Worm (Caenorhabditis elegans) whole organism, young adult: ENCODE measurements around the gene ccf-1.

Experiments
- D2030.7 ChIP-seq: fragments of 200-800 bp; sonication (Bioruptor generic); IDR thresholded peaks from 2 replicates; pipeline ENCODE4 v1.3.6; 2022; ENCODE audit warnings: missing genetic modification reagents, missing genetic modification characterization, missing compliant biosample characterization
- F10E7.11 ChIP-seq: sonication (generic microtip); optimal IDR thresholded peaks from 2 replicates; lab custom pipeline; 2017; ENCODE audit warnings: mild to moderate bottlenecking, missing genetic modification characterization, moderate library complexity, missing compliant biosample characterization
- F23B12.7 ChIP-seq: sonication (generic microtip); optimal IDR thresholded peaks from 2 replicates; lab custom pipeline; 2017; ENCODE audit warnings: missing genetic modification characterization, mild to moderate bottlenecking, missing compliant biosample characterization, antibody characterized with exemption, moderate library complexity; ENCODE audit not compliant: insufficient read depth
- F33H1.4 ChIP-seq: fragments of 200-800 bp; sonication (Bioruptor generic); IDR thresholded peaks from 2 replicates; pipeline ENCODE4 v1.3.6; 2022; ENCODE audit warnings: missing genetic modification reagents, missing genetic modification characterization, missing compliant biosample characterization
- F39B2.1 ChIP-seq: fragments of 200-800 bp; sonication (Bioruptor generic); IDR thresholded peaks from 2 replicates; pipeline ENCODE4 v1.3.6; 2022; ENCODE audit warnings: missing genetic modification reagents, missing genetic modification characterization, missing compliant biosample characterization
- F49E8.2 ChIP-seq: sonication (generic microtip); optimal IDR thresholded peaks from 3 replicates; lab custom pipeline; 2017; ENCODE audit warnings: missing genetic modification characterization, mild to moderate bottlenecking, missing compliant biosample characterization, antibody characterized with exemption, moderate library complexity; ENCODE audit not compliant: insufficient read depth
- F57A8.1 ChIP-seq: fragments of 200-800 bp; sonication (Bioruptor generic); optimal IDR thresholded peaks from 2 replicates; lab custom pipeline; 2018; ENCODE audit warnings: mild to moderate bottlenecking, missing genetic modification characterization, moderate library complexity, missing compliant biosample characterization
- T07F8.4 ChIP-seq: sonication (generic microtip); optimal IDR thresholded peaks from 2 replicates; lab custom pipeline; 2016; ENCODE audit warnings: mild to moderate bottlenecking, missing genetic modification characterization, moderate library complexity, missing compliant biosample characterization
- T26A5.8 ChIP-seq: sonication (generic microtip); optimal IDR thresholded peaks from 2 replicates; lab custom pipeline; 2016; ENCODE audit warnings: missing genetic modification characterization, missing compliant biosample characterization
- Y53F4B.3 ChIP-seq: fragments of 200-800 bp; sonication (Bioruptor generic); IDR thresholded peaks from 2 replicates; pipeline ENCODE4 v1.3.6; 2022; ENCODE audit warnings: missing genetic modification reagents, missing genetic modification characterization, missing compliant biosample characterization
- Y53G8AR.9 ChIP-seq: fragments of 200-800 bp; sonication (Bioruptor generic); conservative IDR thresholded peaks from 2 replicates; pipeline ENCODE4 v1.3.6; 2022; ENCODE audit warnings: missing genetic modification reagents, missing genetic modification characterization, missing compliant biosample characterization
- Y67H2A.10 ChIP-seq: fragments of 200-800 bp; sonication (Bioruptor generic); conservative IDR thresholded peaks from 2 replicates; pipeline ENCODE4 v1.3.6; 2022; ENCODE audit warnings: missing genetic modification reagents, missing genetic modification characterization, missing compliant biosample characterization
- Y79H2A.3 ChIP-seq: fragments of 200-800 bp; sonication (Bioruptor generic); conservative IDR thresholded peaks from 2 replicates; pipeline ENCODE4 v1.3.6; 2022; ENCODE audit warnings: missing genetic modification reagents, missing genetic modification characterization, missing compliant biosample characterization
- aptf-3 ChIP-seq: fragments of 200-800 bp; sonication (Bioruptor generic); IDR thresholded peaks from 2 replicates; pipeline ENCODE4 v1.3.6; 2022; ENCODE audit warnings: missing genetic modification characterization, missing compliant biosample characterization
- attf-5 ChIP-seq: fragments of 200-800 bp; sonication (Bioruptor generic); optimal IDR thresholded peaks from 2 replicates; lab custom pipeline; 2018; ENCODE audit warnings: mild to moderate bottlenecking, missing genetic modification characterization, missing compliant biosample characterization
- attf-6 ChIP-seq: fragments of 200-800 bp; sonication (Bioruptor generic); IDR thresholded peaks from 2 replicates; pipeline ENCODE4 v1.3.6; 2022; ENCODE audit warnings: missing genetic modification reagents, missing genetic modification characterization, missing compliant biosample characterization
- bed-1 ChIP-seq: fragments of 200-800 bp; sonication (Bioruptor generic); IDR thresholded peaks from 2 replicates; pipeline ENCODE4 v1.3.6; 2022; ENCODE audit warnings: missing genetic modification reagents, missing genetic modification characterization, missing compliant biosample characterization
- ccch-3 ChIP-seq: fragments of 200-800 bp; sonication (Bioruptor generic); optimal IDR thresholded peaks from 2 replicates; lab custom pipeline; 2018; ENCODE audit warnings: mild to moderate bottlenecking, missing genetic modification characterization, missing compliant biosample characterization
- ceh-100 ChIP-seq: fragments of 200-800 bp; sonication (Bioruptor generic); IDR thresholded peaks from 2 replicates; pipeline ENCODE4 v1.3.6; 2022; ENCODE audit warnings: missing genetic modification reagents, missing genetic modification characterization, missing compliant biosample characterization
- ceh-58 ChIP-seq: fragments of 200-800 bp; sonication (Bioruptor generic); IDR thresholded peaks from 2 replicates; pipeline ENCODE4 v1.3.6; 2022; ENCODE audit warnings: missing genetic modification characterization, missing compliant biosample characterization
- egl-44 ChIP-seq: fragments of 200-800 bp; sonication (Bioruptor generic); IDR thresholded peaks from 2 replicates; pipeline ENCODE4 v1.3.6; 2022; ENCODE audit warnings: missing genetic modification reagents, missing genetic modification characterization, missing compliant biosample characterization
- egrh-3 ChIP-seq: fragments of 200-800 bp; sonication (Bioruptor generic); IDR thresholded peaks from 2 replicates; pipeline ENCODE4 v1.3.6; 2022; ENCODE audit warnings: missing genetic modification reagents, missing genetic modification characterization, missing compliant biosample characterization
- ekl-4 ChIP-seq: fragments of 200-800 bp; sonication (Bioruptor generic); IDR thresholded peaks from 2 replicates; pipeline ENCODE4 v1.3.6; 2022; ENCODE audit warnings: missing genetic modification reagents, missing genetic modification characterization, missing compliant biosample characterization
- him-1 ChIP-seq: sonication (generic microtip); optimal IDR thresholded peaks from 2 replicates; lab custom pipeline; 2016; ENCODE audit warnings: missing genotype, missing genetic modification reagents, missing genetic modification characterization, missing compliant biosample characterization
- hlh-26 ChIP-seq: fragments of 200-800 bp; sonication (Bioruptor generic); conservative IDR thresholded peaks from 2 replicates; pipeline ENCODE4 v1.3.6; 2022; ENCODE audit warnings: missing genetic modification reagents, missing genetic modification characterization, missing compliant biosample characterization
- hmg-1.2 ChIP-seq: fragments of 200-800 bp; sonication (Bioruptor generic); IDR thresholded peaks from 2 replicates; pipeline ENCODE4 v1.3.6; 2022; ENCODE audit warnings: missing genetic modification reagents, missing genetic modification characterization, missing compliant biosample characterization
- hmg-20 ChIP-seq: fragments of 200-800 bp; sonication (Bioruptor generic); IDR thresholded peaks from 2 replicates; pipeline ENCODE4 v1.3.6; 2022; ENCODE audit warnings: missing genetic modification reagents, missing genetic modification characterization, missing compliant biosample characterization
- hrde-1 ChIP-seq: sonication (generic microtip); optimal IDR thresholded peaks from 2 replicates; lab custom pipeline; 2016; ENCODE audit warnings: missing genetic modification characterization, mild to moderate bottlenecking, missing compliant biosample characterization, moderate library complexity, missing genotype, missing genetic modification reagents, borderline replicate concordance
- let-526 ChIP-seq: fragments of 200-800 bp; sonication (Bioruptor generic); IDR thresholded peaks from 2 replicates; pipeline ENCODE4 v1.3.6; 2022; ENCODE audit warnings: missing genetic modification reagents, missing genetic modification characterization, missing compliant biosample characterization
- let-607 ChIP-seq, 2 experiments: fragments of 200-800 bp in 1 of 2; sonication (Bioruptor generic) in 1 of 2; sonication (generic microtip) in 1 of 2; optimal IDR thresholded peaks; 2 replicates each; lab custom pipeline; 2016 to 2018; ENCODE audit warnings: mild to moderate bottlenecking in 2 of 2, missing compliant biosample characterization in 2 of 2, missing genetic modification characterization in 2 of 2, moderate library complexity in 2 of 2, missing genotype in 1 of 2
- madf-10 ChIP-seq: sonication (generic microtip); optimal IDR thresholded peaks from 2 replicates; lab custom pipeline; 2016; ENCODE audit warnings: mild to moderate bottlenecking, missing genetic modification characterization, missing compliant biosample characterization
- madf-6 ChIP-seq: fragments of 200-800 bp; sonication (Bioruptor generic); IDR thresholded peaks from 2 replicates; pipeline ENCODE4 v1.3.6; 2022; ENCODE audit warnings: missing genetic modification reagents, missing genetic modification characterization, missing compliant biosample characterization
- mel-28 ChIP-seq: sonication (generic microtip); optimal IDR thresholded peaks from 2 replicates; lab custom pipeline; 2016; ENCODE audit warnings: borderline replicate concordance, mild to moderate bottlenecking, missing genetic modification characterization, missing compliant biosample characterization
- nfya-2 ChIP-seq: fragments of 200-800 bp; sonication (Bioruptor generic); IDR thresholded peaks from 2 replicates; pipeline ENCODE4 v1.3.6; 2022; ENCODE audit warnings: missing genetic modification reagents, missing genetic modification characterization, missing compliant biosample characterization
- nhr-179 ChIP-seq: sonication (generic microtip); optimal IDR thresholded peaks from 2 replicates; lab custom pipeline; 2016; ENCODE audit warnings: mild to moderate bottlenecking, missing genetic modification characterization, missing compliant biosample characterization
- nhr-80 ChIP-seq: sonication (generic microtip); optimal IDR thresholded peaks from 2 replicates; lab custom pipeline; 2016; ENCODE audit warnings: missing genetic modification characterization, missing compliant biosample characterization
- snpc-1.3 ChIP-seq: sonication (generic microtip); optimal IDR thresholded peaks from 2 replicates; lab custom pipeline; 2017; ENCODE audit warnings: missing genetic modification characterization, mild to moderate bottlenecking, missing compliant biosample characterization, antibody characterized with exemption, moderate library complexity, missing genotype, missing genetic modification reagents; ENCODE audit not compliant: insufficient read depth
- snpc-4 ChIP-seq, 5 experiments: fragments of 150-350 bp in 1 of 5; sonication (generic microtip) in 4 of 5; optimal IDR thresholded peaks; 2 replicates each; lab custom pipeline; 2014 to 2018; ENCODE audit warnings: missing genetic modification characterization in 5 of 5, missing biosample characterization in 3 of 5, antibody characterized with exemption in 2 of 5, mild to moderate bottlenecking in 2 of 5, missing compliant biosample characterization in 2 of 5, missing genotype in 2 of 5, moderate library complexity in 2 of 5, missing genetic modification reagents in 1 of 5
- sptf-2 ChIP-seq: fragments of 200-800 bp; sonication (Bioruptor generic); optimal IDR thresholded peaks from 2 replicates; lab custom pipeline; 2018; ENCODE audit warnings: mild to moderate bottlenecking, missing genetic modification characterization, missing compliant biosample characterization
- tbp1 ChIP-seq: fragments of 200-800 bp; sonication (Bioruptor generic); optimal IDR thresholded peaks from 2 replicates; lab custom pipeline; 2018; ENCODE audit warnings: mild to moderate bottlenecking, missing genetic modification characterization, missing compliant biosample characterization
- unc-130 ChIP-seq: sonication (generic microtip); optimal IDR thresholded peaks from 2 replicates; lab custom pipeline; 2016; ENCODE audit warnings: missing genetic modification reagents, missing genetic modification characterization, missing compliant biosample characterization
- zfh-2 ChIP-seq: fragments of 200-800 bp; sonication (Bioruptor generic); conservative IDR thresholded peaks from 2 replicates; pipeline ENCODE4 v1.3.6; 2022; ENCODE audit warnings: missing genetic modification reagents, missing genetic modification characterization, missing compliant biosample characterization
- zim-3 ChIP-seq: sonication (generic microtip); optimal IDR thresholded peaks from 2 replicates; lab custom pipeline; 2017; ENCODE audit warnings: mild to moderate bottlenecking, missing genetic modification characterization, moderate library complexity, missing compliant biosample characterization
- ztf-28 ChIP-seq: fragments of 200-800 bp; sonication (Bioruptor generic); IDR thresholded peaks from 2 replicates; pipeline ENCODE4 v1.3.6; 2022; ENCODE audit warnings: missing genetic modification reagents, missing genetic modification characterization, missing compliant biosample characterization

Gene ccf-1

DNA sequence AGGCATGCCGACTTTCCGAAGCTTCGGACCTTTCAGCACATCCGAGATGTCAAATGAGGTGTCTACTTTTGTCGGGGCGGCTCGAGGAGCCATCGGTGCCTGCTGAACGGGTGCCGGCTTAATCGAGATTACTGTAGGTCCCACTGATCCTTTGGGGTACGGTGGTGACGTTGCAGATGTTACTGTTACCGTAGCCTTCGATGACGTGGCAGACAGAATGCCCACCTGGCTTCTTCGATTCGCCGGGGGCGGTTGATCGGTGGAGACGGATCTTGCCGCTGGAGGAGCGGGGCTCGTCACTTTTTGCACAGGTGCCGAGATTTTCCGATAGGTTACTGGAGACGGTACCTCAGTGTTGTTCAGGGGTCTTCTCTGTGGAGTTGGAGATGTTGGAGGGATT lies 48.4 kb downstream of the ccf-1 start:
- TF ChIP-seq madf-10 (tag; lab: Kevin White, UChicago) (no peak), bed-1 (GFP tag; lab: Robert Waterston, UW) (0 out of 2 replicates have a peak, but pooled peaks have one; percentile 79), egrh-3 (GFP tag; lab: Robert Waterston, UW) (peak; percentile 9; the same call in 1 of the 2 replicates), nfya-2 (GFP tag; lab: Robert Waterston, UW) (no peak), zfh-2 (GFP tag; lab: Robert Waterston, UW) (peak; percentile 54), let-526 (GFP tag; lab: Robert Waterston, UW) (no peak), aptf-3 (GFP tag; lab: Robert Waterston, UW) (0 out of 2 replicates have a peak, but pooled peaks have one; percentile 19)

DNA sequence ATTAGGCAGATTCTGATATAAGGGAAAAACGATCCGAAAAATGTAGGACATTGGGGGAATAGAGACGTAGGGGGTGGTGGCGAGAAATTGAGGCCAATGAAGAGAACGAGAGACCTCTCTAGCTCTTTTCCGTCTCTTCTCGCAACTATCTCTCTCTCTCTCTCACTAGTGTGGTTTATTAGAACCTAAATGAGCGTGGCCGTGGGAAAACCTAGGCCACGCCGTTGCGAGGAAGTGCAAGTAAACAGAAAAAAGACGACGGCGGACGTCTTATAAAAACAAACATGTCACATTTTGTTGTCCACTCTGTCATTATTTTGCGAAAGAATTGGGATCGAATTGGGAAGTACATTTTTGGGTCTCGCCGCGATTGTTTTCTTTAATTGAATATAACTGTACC lies 50.0 kb downstream of the ccf-1 start:
- TF ChIP-seq ccch-3 (GFP tag; lab: Kevin White, UChicago) (no peak), hrde-1 (tag; lab: Kevin White, UChicago) (no peak), hmg-1.2 (GFP tag; lab: Robert Waterston, UW) (peak; percentile 75; the same call in 1 of the 2 replicates), egl-44 (GFP tag; lab: Robert Waterston, UW) (no peak), F57A8.1 (GFP tag; lab: Kevin White, UChicago) (no peak), ekl-4 (GFP tag; lab: Robert Waterston, UW) (no peak), snpc-4 (GFP tag; optimal IDR thresholded peaks at IDR 0.05; lab: Kevin White, UChicago) (peak; percentile 50), snpc-4 (tag; optimal IDR thresholded peaks at IDR 0.05; lab: Kevin White, UChicago) (peak; percentile 69 to 85 (median 79)), T26A5.8 (tag; lab: Kevin White, UChicago) (no peak), zim-3 (no peak), sptf-2 (no peak), D2030.7 (no peak), nhr-80 (tag; lab: Kevin White, UChicago) (peak; percentile 88), bed-1 (GFP tag; lab: Robert Waterston, UW) (no peak), Y67H2A.10 (peak; percentile 49; the same call in 1 of the 2 replicates), hlh-26 (GFP tag; lab: Robert Waterston, UW) (no peak), let-607 (tag; optimal IDR thresholded peaks at IDR 0.05; lab: Kevin White, UChicago) (peak; percentile 14 to 16), let-526 (GFP tag; lab: Robert Waterston, UW) (no peak), hmg-20 (GFP tag; lab: Robert Waterston, UW) (no peak), mel-28 (tag; lab: Kevin White, UChicago) (no peak), F23B12.7 (peak; percentile 29), madf-6 (no peak), nhr-179 (no peak), attf-5 (peak; percentile 92), ceh-58 (GFP tag; lab: Robert Waterston, UW) (no peak), madf-10 (tag; lab: Kevin White, UChicago) (peak; percentile 59), aptf-3 (GFP tag; lab: Robert Waterston, UW) (no peak), tbp1 (peak; percentile 51), Y53G8AR.9 (0 out of 2 replicates have a peak, but pooled peaks have one; percentile 23), snpc-1.3 (no peak), F33H1.4 (no peak), ztf-28 (GFP tag; lab: Robert Waterston, UW) (no peak), attf-6 (GFP tag; lab: Robert Waterston, UW) (no peak), F49E8.2 (tag; lab: Kevin White, UChicago) (no peak), T07F8.4 (tag; lab: Kevin White, UChicago) (no peak), Y79H2A.3 (GFP tag; lab: Robert Waterston, UW) (no peak), ceh-100 (GFP tag; lab: Robert Waterston, UW) (peak; percentile 62; the same call in 1 of the 2 replicates), F39B2.1 (GFP tag; lab: Robert Waterston, UW) (no peak), him-1 (tag; lab: Kevin White, UChicago) (no peak), unc-130 (GFP tag; lab: Kevin White, UChicago) (no peak), F10E7.11 (tag; lab: Kevin White, UChicago) (no peak), Y53F4B.3 (GFP tag; lab: Robert Waterston, UW) (no peak)
